Worm (Caenorhabditis elegans) whole organism, L4 larva: ENCODE data around the gene pxmp-4.

ENCODE experiments used
- F10B5.3 ChIP-seq: sonication (generic microtip); optimal IDR thresholded peaks from 2 replicates; lab custom pipeline; 2016; ENCODE audit warnings: mild to moderate bottlenecking, missing genetic modification characterization, missing compliant biosample characterization
- T20F7.1 ChIP-seq: fragments of 200-800 bp; sonication (Bioruptor generic); optimal IDR thresholded peaks from 2 replicates; lab custom pipeline; 2018; ENCODE audit warnings: mild to moderate bottlenecking, missing genetic modification characterization, missing compliant biosample characterization
- T26A8.4 ChIP-seq: fragments of 200-800 bp; sonication (Bioruptor generic); IDR thresholded peaks from 2 replicates; pipeline ENCODE4 v1.3.6; 2022; ENCODE audit warnings: missing genetic modification characterization, missing compliant biosample characterization
- Y105C5A.15 ChIP-seq: fragments of 200-800 bp; sonication (Bioruptor generic); IDR thresholded peaks from 2 replicates; pipeline ENCODE4 v1.3.6; 2022; ENCODE audit warnings: missing genetic modification characterization, missing compliant biosample characterization
- ZK337.2 ChIP-seq: fragments of 200-800 bp; sonication (Bioruptor generic); IDR thresholded peaks from 2 replicates; pipeline ENCODE4 v1.3.6; 2022; ENCODE audit warnings: missing genetic modification reagents, missing genetic modification characterization, missing compliant biosample characterization
- aha-1 ChIP-seq: fragments of 150-350 bp; peaks from one replicate; lab custom pipeline; 2014; ENCODE audit warnings: missing biosample characterization, missing genetic modification characterization
- ama-1 ChIP-seq: fragments of 150-350 bp; optimal IDR thresholded peaks from 2 replicates; lab custom pipeline; 2014; ENCODE audit warnings: inconsistent platforms, mixed read lengths
- ceh-20 ChIP-seq: fragments of 200-800 bp; sonication (Bioruptor generic); IDR thresholded peaks from 2 replicates; pipeline ENCODE4 v1.3.6; 2022; ENCODE audit warnings: missing genetic modification reagents, missing genetic modification characterization, missing compliant biosample characterization
- ceh-82 ChIP-seq: sonication (generic microtip); optimal IDR thresholded peaks from 2 replicates; lab custom pipeline; 2017; ENCODE audit warnings: missing biosample characterization, missing genetic modification characterization
- cey-2 ChIP-seq: sonication (generic microtip); optimal IDR thresholded peaks from 3 replicates; lab custom pipeline; 2017; ENCODE audit warnings: missing genetic modification characterization, mild to moderate bottlenecking, missing compliant biosample characterization, antibody characterized with exemption, borderline replicate concordance; ENCODE audit not compliant: insufficient read depth
- daf-16 ChIP-seq, 3 experiments: sonication (generic microtip); optimal IDR thresholded peaks; 2 replicates each; lab custom pipeline; 2016 to 2017; ENCODE audit warnings: missing genetic modification characterization in 3 of 3, missing genetic modification reagents in 3 of 3, mild to moderate bottlenecking in 2 of 3, missing compliant biosample characterization in 2 of 3, missing biosample characterization in 1 of 3, moderate library complexity in 1 of 3
- daf-8 ChIP-seq: fragments of 200-800 bp; sonication (Bioruptor generic); IDR thresholded peaks from 2 replicates; pipeline ENCODE4 v1.3.6; 2022; ENCODE audit warnings: missing genetic modification characterization, missing compliant biosample characterization
- dmd-6 ChIP-seq: fragments of 200-800 bp; sonication (Bioruptor generic); IDR thresholded peaks from 2 replicates; pipeline ENCODE4 v1.3.6; 2022; ENCODE audit warnings: missing genetic modification reagents, missing genetic modification characterization, missing compliant biosample characterization
- duxl-1 ChIP-seq: sonication (generic microtip); optimal IDR thresholded peaks from 2 replicates; lab custom pipeline; 2016; ENCODE audit warnings: mild to moderate bottlenecking, missing genetic modification characterization, moderate library complexity, missing compliant biosample characterization; ENCODE audit not compliant: poor library complexity
- dve-1 ChIP-seq: sonication (generic microtip); optimal IDR thresholded peaks from 2 replicates; lab custom pipeline; 2017; ENCODE audit warnings: antibody characterized with exemption, mild to moderate bottlenecking, missing genetic modification characterization, missing compliant biosample characterization; ENCODE audit not compliant: insufficient read depth
- gei-8 ChIP-seq: fragments of 200-800 bp; sonication (Bioruptor generic); optimal IDR thresholded peaks from 2 replicates; lab custom pipeline; 2018; ENCODE audit warnings: mild to moderate bottlenecking, missing genetic modification characterization, missing compliant biosample characterization
- hlh-11 ChIP-seq: fragments of 200-800 bp; sonication (Bioruptor generic); optimal IDR thresholded peaks from 2 replicates; lab custom pipeline; 2018; ENCODE audit warnings: mild to moderate bottlenecking, missing genetic modification characterization, missing compliant biosample characterization
- hlh-30 ChIP-seq: sonication (generic microtip); optimal IDR thresholded peaks from 2 replicates; lab custom pipeline; 2017; ENCODE audit warnings: antibody characterized with exemption, mild to moderate bottlenecking, missing genetic modification characterization, missing compliant biosample characterization; ENCODE audit not compliant: insufficient read depth
- hmg-1.1 ChIP-seq: fragments of 200-800 bp; sonication (Bioruptor generic); IDR thresholded peaks from 2 replicates; pipeline ENCODE4 v1.3.6; 2022; ENCODE audit warnings: missing genetic modification reagents, missing genetic modification characterization, missing compliant biosample characterization
- lin-15B ChIP-seq: fragments of 150-350 bp; sonication (generic microtip); optimal IDR thresholded peaks from 3 replicates; lab custom pipeline; 2014; ENCODE audit warnings: missing biosample characterization, missing genetic modification characterization
- lin-38 ChIP-seq: fragments of 200-800 bp; sonication (Bioruptor generic); IDR thresholded peaks from 2 replicates; pipeline ENCODE4 v1.3.6; 2022; ENCODE audit warnings: missing genetic modification reagents, missing genetic modification characterization, missing compliant biosample characterization
- lsy-2 ChIP-seq, 2 experiments: fragments of 150-350 bp in 1 of 2; sonication (generic microtip) in 1 of 2; optimal IDR thresholded peaks; 2 replicates each; lab custom pipeline; 2014 to 2017; ENCODE audit warnings: missing biosample characterization in 2 of 2, missing genetic modification characterization in 2 of 2
- madf-9 ChIP-seq: fragments of 200-800 bp; sonication (Bioruptor generic); conservative IDR thresholded peaks from 2 replicates; pipeline ENCODE4 v1.3.6; 2022; ENCODE audit warnings: missing genetic modification reagents, missing genetic modification characterization, missing compliant biosample characterization
- mdl-1 ChIP-seq, 2 experiments: fragments of 150-350 bp in 1 of 2; sonication (generic microtip) in 1 of 2; optimal IDR thresholded peaks; 2 replicates each; lab custom pipeline; 2014 to 2017; ENCODE audit warnings: missing biosample characterization in 2 of 2, missing genetic modification characterization in 2 of 2
- mxl-2 ChIP-seq: fragments of 200-800 bp; sonication (Bioruptor generic); conservative IDR thresholded peaks from 2 replicates; pipeline ENCODE4 v1.3.6; 2022; ENCODE audit warnings: missing genetic modification reagents, missing genetic modification characterization, missing compliant biosample characterization
- mxl-3 ChIP-seq: fragments of 200-800 bp; sonication (Bioruptor generic); optimal IDR thresholded peaks from 2 replicates; lab custom pipeline; 2018; ENCODE audit warnings: mild to moderate bottlenecking, missing genetic modification characterization, missing compliant biosample characterization
- nhr-102 ChIP-seq: sonication (generic microtip); optimal IDR thresholded peaks from 2 replicates; lab custom pipeline; 2016; ENCODE audit warnings: mild to moderate bottlenecking, missing genetic modification characterization, moderate library complexity, missing compliant biosample characterization
- nhr-11 ChIP-seq: fragments of 150-350 bp; optimal IDR thresholded peaks from 2 replicates; lab custom pipeline; 2014; ENCODE audit warnings: missing biosample characterization, missing genetic modification characterization
- nhr-28 ChIP-seq: fragments of 150-350 bp; optimal IDR thresholded peaks from 2 replicates; lab custom pipeline; 2014; ENCODE audit warnings: missing biosample characterization, missing genetic modification characterization
- nhr-41 ChIP-seq: fragments of 200-800 bp; sonication (Bioruptor generic); IDR thresholded peaks from 2 replicates; pipeline ENCODE4 v1.3.6; 2022; ENCODE audit warnings: missing genetic modification reagents, missing genetic modification characterization, missing compliant biosample characterization
- nhr-48 ChIP-seq: sonication (generic microtip); optimal IDR thresholded peaks from 2 replicates; lab custom pipeline; 2016; ENCODE audit warnings: mild to moderate bottlenecking, missing genetic modification characterization, missing compliant biosample characterization
- nhr-76 ChIP-seq: fragments of 150-350 bp; optimal IDR thresholded peaks from 2 replicates; lab custom pipeline; 2014; ENCODE audit warnings: missing biosample characterization, missing genetic modification characterization
- nhr-77 ChIP-seq: fragments of 150-350 bp; optimal IDR thresholded peaks from 2 replicates; lab custom pipeline; 2014; ENCODE audit warnings: missing biosample characterization, missing genetic modification characterization
- pha-4 ChIP-seq, 2 experiments: fragments of 150-350 bp in 1 of 2; fragments of 200-800 bp in 1 of 2; sonication (Bioruptor generic) in 1 of 2; IDR thresholded peaks in 1 of 2; optimal IDR thresholded peaks in 1 of 2; 2 replicates each; pipeline versions ENCODE4 v1.3.6 to Lab custom; 2014 to 2022; ENCODE audit warnings: missing genetic modification characterization in 2 of 2, missing genetic modification reagents in 2 of 2, missing biosample characterization in 1 of 2, missing compliant biosample characterization in 1 of 2
- pqm-1 ChIP-seq: sonication (generic microtip); optimal IDR thresholded peaks from 2 replicates; lab custom pipeline; 2017; ENCODE audit warnings: missing biosample characterization, missing genetic modification characterization
- rbr-2 ChIP-seq: sonication (generic microtip); optimal IDR thresholded peaks from 2 replicates; lab custom pipeline; 2016; ENCODE audit warnings: missing genotype, missing genetic modification characterization, missing compliant biosample characterization
- sdz-12 ChIP-seq: fragments of 200-800 bp; sonication (Bioruptor generic); optimal IDR thresholded peaks from 2 replicates; lab custom pipeline; 2018; ENCODE audit warnings: mild to moderate bottlenecking, missing genetic modification characterization, missing compliant biosample characterization
- snpc-1.2 ChIP-seq: fragments of 200-800 bp; sonication (Bioruptor generic); IDR thresholded peaks from 2 replicates; pipeline ENCODE4 v1.3.6; 2022; ENCODE audit warnings: missing genetic modification reagents, missing genetic modification characterization, missing compliant biosample characterization
- snpc-4 ChIP-seq: fragments of 150-350 bp; optimal IDR thresholded peaks from 2 replicates; lab custom pipeline; 2014; ENCODE audit warnings: missing biosample characterization, missing genetic modification characterization
- tag-97 ChIP-seq: fragments of 200-800 bp; sonication (Bioruptor generic); IDR thresholded peaks from 2 replicates; pipeline ENCODE4 v1.3.6; 2022; ENCODE audit warnings: missing genetic modification characterization, missing compliant biosample characterization
- unc-130 ChIP-seq: sonication (generic microtip); optimal IDR thresholded peaks from 2 replicates; lab custom pipeline; 2016; ENCODE audit warnings: missing genetic modification reagents, missing genetic modification characterization, missing compliant biosample characterization
- unc-39 ChIP-seq: sonication (generic microtip); optimal IDR thresholded peaks from 2 replicates; lab custom pipeline; 2017; ENCODE audit warnings: missing biosample characterization, missing genetic modification characterization
- unc-62 ChIP-seq, 3 experiments: fragments of 150-350 bp in 1 of 3; sonication (generic microtip); optimal IDR thresholded peaks in 2 of 3; peaks in 1 of 3; 1 replicate in 1 of 3; 2 replicates in 2 of 3; lab custom pipeline; 2014 to 2017; ENCODE audit warnings: missing biosample characterization in 3 of 3, missing genetic modification characterization in 3 of 3, missing genetic modification reagents in 3 of 3, missing genotype in 1 of 3
- vab-7 ChIP-seq: fragments of 200-800 bp; sonication (Bioruptor generic); IDR thresholded peaks from 2 replicates; pipeline ENCODE4 v1.3.6; 2022; ENCODE audit warnings: missing genetic modification reagents, missing genetic modification characterization, missing compliant biosample characterization
- zag-1 ChIP-seq: fragments of 150-350 bp; optimal IDR thresholded peaks from 2 replicates; lab custom pipeline; 2014; ENCODE audit warnings: missing biosample characterization, missing genetic modification characterization

The pxmp-4 gene

ce11 chrIV:309526-309925, 27.5 kb downstream of the pxmp-4 start:
- TF ChIP-seq hlh-30 (tag; lab: Kevin White, UChicago): peak; percentile 80
- no peak for TF ChIP-seq nhr-102
- TF ChIP-seq zag-1 (tag; lab: Kevin White, UChicago): no peak
- TF ChIP-seq unc-130 (GFP tag; lab: Kevin White, UChicago): no peak
- TF ChIP-seq Y105C5A.15: no peak
- TF ChIP-seq ceh-20 (GFP tag; lab: Robert Waterston, UW): no peak
- peak; percentile 41 for TF ChIP-seq T20F7.1 (GFP tag; lab: Kevin White, UChicago)
- peak in 1 of 2 experiments; percentile 17 for TF ChIP-seq unc-62 (GFP tag; optimal IDR thresholded peaks at IDR 0.05 in 1 of 2; lab: Kevin White, UChicago)
- no peak for TF ChIP-seq unc-62 (tag; optimal IDR thresholded peaks at IDR 0.05; lab: Kevin White, UChicago)
- TF ChIP-seq duxl-1 (tag; lab: Kevin White, UChicago): no peak
- no peak for TF ChIP-seq lsy-2 (tag; optimal IDR thresholded peaks at IDR 0.05; lab: Kevin White, UChicago)
- TF ChIP-seq mdl-1 (tag; optimal IDR thresholded peaks at IDR 0.05; lab: Kevin White, UChicago): peak in 1 of 2 experiments; percentile 62
- TF ChIP-seq aha-1 (tag; lab: Kevin White, UChicago): peak; percentile 19
- TF ChIP-seq nhr-48 (tag; lab: Kevin White, UChicago): peak; percentile 68
- no peak for TF ChIP-seq pqm-1
- TF ChIP-seq nhr-28 (tag; lab: Kevin White, UChicago): peak; percentile 18
- no peak for TF ChIP-seq ama-1
- TF ChIP-seq dve-1 (tag; lab: Kevin White, UChicago): peak; percentile 8
- TF ChIP-seq ZK337.2 (GFP tag; lab: Robert Waterston, UW): no peak
- TF ChIP-seq hlh-11 (tag; lab: Kevin White, UChicago): peak; percentile 57
- TF ChIP-seq dmd-6: peak; percentile 56

- TF ChIP-seq madf-9 (GFP tag; lab: Robert Waterston, UW) (no peak), sdz-12 (GFP tag; lab: Kevin White, UChicago) (no peak), daf-16 (GFP tag; optimal IDR thresholded peaks at IDR 0.05; lab: Kevin White, UChicago) (no peak), daf-16 (tag; optimal IDR thresholded peaks at IDR 0.05; lab: Kevin White, UChicago) (no peak), nhr-11 (tag; lab: Kevin White, UChicago) (no peak), nhr-48 (tag; lab: Kevin White, UChicago) (no peak), dmd-6 (no peak), snpc-4 (no peak), mxl-2 (GFP tag; lab: Robert Waterston, UW) (no peak), T26A8.4 (GFP tag; lab: Robert Waterston, UW) (no peak), mxl-3 (GFP tag; lab: Kevin White, UChicago) (no peak), unc-130 (GFP tag; lab: Kevin White, UChicago) (no peak), ceh-20 (GFP tag; lab: Robert Waterston, UW) (no peak), cey-2 (tag; lab: Kevin White, UChicago) (no peak), tag-97 (GFP tag; lab: Robert Waterston, UW) (no peak)
Measured at ce11 chrIV:307205-307604, 29.8 kb downstream of the pxmp-4 start, which contains the start of gene swt-1. Gene swt-1, plus strand, starts transcription at chrIV:307505.

- TF ChIP-seq nhr-76 (tag; lab: Kevin White, UChicago) (no peak), gei-8 (no peak), F10B5.3 (tag; lab: Kevin White, UChicago) (no peak), rbr-2 (no peak), nhr-11 (tag; lab: Kevin White, UChicago) (peak; percentile 37), unc-39 (tag; lab: Kevin White, UChicago) (no peak), mxl-3 (GFP tag; lab: Kevin White, UChicago) (no peak), duxl-1 (tag; lab: Kevin White, UChicago) (no peak), lsy-2 (tag; optimal IDR thresholded peaks at IDR 0.05; lab: Kevin White, UChicago) (peak in 1 of 2 experiments; percentile 47), hlh-11 (tag; lab: Kevin White, UChicago) (peak; percentile 36), hmg-1.1 (0 out of 2 replicates have a peak, but pooled peaks have one; percentile 15), nhr-77 (no peak), pqm-1 (no peak), daf-8 (GFP tag; lab: Robert Waterston, UW) (no peak), lin-15B (tag; lab: Kevin White, UChicago) (no peak), snpc-1.2 (no peak), hlh-30 (tag; lab: Kevin White, UChicago) (peak; percentile 54), pha-4 (GFP tag; IDR thresholded peaks at IDR 0.05; lab: Robert Waterston, UW) (peak; percentile 41; the same call in 1 of the 2 replicates), pha-4 (tag; optimal IDR thresholded peaks at IDR 0.05; lab: Kevin White, UChicago) (no peak), vab-7 (GFP tag; lab: Robert Waterston, UW) (no peak), lin-38 (0 out of 2 replicates have a peak, but pooled peaks have one; percentile 26), nhr-41 (0 out of 2 replicates have a peak, but pooled peaks have one; percentile 10), ceh-82 (tag; lab: Kevin White, UChicago) (no peak)
Measured at ce11 chrIV:306572-306971, 30.4 kb downstream of the pxmp-4 start.
